Worm (Caenorhabditis elegans) whole organism, L1 larva: ENCODE results near the gene F35E8.10.

Source experiments
- aly-2 ChIP-seq: fragments of 150-350 bp; optimal IDR thresholded peaks from 2 replicates; lab custom pipeline; 2014; ENCODE audit warnings: missing biosample characterization, missing genetic modification characterization
- mdl-1 ChIP-seq, 2 experiments: fragments of 150-350 bp; optimal IDR thresholded peaks; 2 replicates each; lab custom pipeline; 2014 to 2017; ENCODE audit warnings: missing biosample characterization in 2 of 2, missing genetic modification characterization in 2 of 2, inconsistent platforms in 1 of 2
- nhr-28 ChIP-seq: fragments of 150-350 bp; optimal IDR thresholded peaks from 2 replicates; lab custom pipeline; 2014; ENCODE audit warnings: missing biosample characterization, missing genetic modification characterization
- skn-1 ChIP-seq: fragments of 150-350 bp; optimal IDR thresholded peaks from 2 replicates; lab custom pipeline; 2014; ENCODE audit warnings: missing biosample characterization, missing genetic modification characterization

- TF ChIP-seq skn-1 (tag; lab: Kevin White, UChicago): no peak
- TF ChIP-seq aly-2: no peak
- TF ChIP-seq mdl-1 (tag; optimal IDR thresholded peaks at IDR 0.05; lab: Kevin White, UChicago): no peak
- TF ChIP-seq nhr-28 (tag; lab: Kevin White, UChicago): no peak
Observed at ce11 chrV:15922979-15923378, 2.8 kb upstream of the F35E8.10 start, which contains the start of gene F35E8.13.
